Fruit fly (Drosophila melanogaster) Kc167 (cell line): Measurements from ENCODE around the gene CG6985.

Source experiments
- Myc ChIP-seq: fragments of >200 bp; optimal IDR thresholded peaks from 2 replicates; lab custom pipeline; 2017; ENCODE audit warnings: missing external identifiers
- Sin3A ChIP-seq: fragments of >200 bp; optimal IDR thresholded peaks from 2 replicates; lab custom pipeline; 2018; ENCODE audit warnings: missing external identifiers
- h ChIP-seq: fragments of >200 bp; optimal IDR thresholded peaks from 3 replicates; lab custom pipeline; 2018; ENCODE audit warnings: missing external identifiers
- insv ChIP-seq: fragments of >200 bp; optimal IDR thresholded peaks from 3 replicates; lab custom pipeline; 2018; ENCODE audit warnings: missing external identifiers
- psq ChIP-seq: fragments of >200 bp; optimal IDR thresholded peaks from 2 replicates; lab custom pipeline; 2017; ENCODE audit warnings: missing external identifiers

- TF ChIP-seq h (lab: Kevin White, UChicago) (no peak), insv (lab: Kevin White, UChicago) (no peak), Sin3A (lab: Kevin White, UChicago) (no peak), psq (lab: Kevin White, UChicago) (no peak), Myc (no peak)
Observed at dm6 chr3R:22698208-22698607, 42.7 kb upstream of the CG6985 start, which contains the start of gene Cyp6d4.
